Worm (Caenorhabditis elegans) whole organism, L2 larva: ENCODE results near the gene rpl-11.1.

Source experiments
- F13H6.1 ChIP-seq: sonication (generic microtip); optimal IDR thresholded peaks from 2 replicates; lab custom pipeline; 2016; ENCODE audit warnings: missing genetic modification characterization, missing compliant biosample characterization
- ZK546.5 ChIP-seq: sonication (generic microtip); optimal IDR thresholded peaks from 2 replicates; lab custom pipeline; 2017; ENCODE audit warnings: missing biosample characterization, missing genetic modification characterization
- alr-1 ChIP-seq: fragments of 150-350 bp; optimal IDR thresholded peaks from 2 replicates; lab custom pipeline; 2014; ENCODE audit warnings: missing biosample characterization, missing genetic modification characterization
- ama-1 ChIP-seq: fragments of 150-350 bp; optimal IDR thresholded peaks from 2 replicates; lab custom pipeline; 2018; ENCODE audit warnings: inconsistent platforms
- ceh-82 ChIP-seq: fragments of 150-350 bp; optimal IDR thresholded peaks from 2 replicates; lab custom pipeline; 2014; ENCODE audit warnings: missing biosample characterization, missing genetic modification characterization
- crh-2 ChIP-seq: sonication (generic microtip); optimal IDR thresholded peaks from 2 replicates; lab custom pipeline; 2017; ENCODE audit warnings: missing biosample characterization, missing genetic modification characterization
- egl-27 ChIP-seq: sonication (generic microtip); optimal IDR thresholded peaks from 3 replicates; lab custom pipeline; 2017; ENCODE audit warnings: missing biosample characterization, missing genetic modification reagents, missing genetic modification characterization
- lin-11 ChIP-seq: fragments of 150-350 bp; sonication (generic microtip); optimal IDR thresholded peaks from 2 replicates; lab custom pipeline; 2014; ENCODE audit warnings: missing biosample characterization, missing genetic modification characterization, inconsistent platforms, mixed read lengths
- lin-39 ChIP-seq: fragments of 150-350 bp; optimal IDR thresholded peaks from 2 replicates; lab custom pipeline; 2014; ENCODE audit warnings: missing biosample characterization, missing genetic modification reagents, missing genetic modification characterization
- lsy-2 ChIP-seq, 2 experiments: fragments of 150-350 bp in 1 of 2; sonication (generic microtip) in 1 of 2; optimal IDR thresholded peaks; 2 replicates each; lab custom pipeline; 2014 to 2017; ENCODE audit warnings: missing biosample characterization in 2 of 2, missing genetic modification characterization in 2 of 2
- mdl-1 ChIP-seq, 2 experiments: fragments of 150-350 bp in 1 of 2; sonication (generic microtip) in 1 of 2; optimal IDR thresholded peaks; 2 replicates each; lab custom pipeline; 2017; ENCODE audit warnings: missing biosample characterization in 2 of 2, missing genetic modification characterization in 2 of 2
- nhr-129 ChIP-seq: fragments of 150-350 bp; optimal IDR thresholded peaks from 2 replicates; lab custom pipeline; 2014; ENCODE audit warnings: missing biosample characterization, missing genetic modification characterization
- nhr-21 ChIP-seq: fragments of 150-350 bp; optimal IDR thresholded peaks from 2 replicates; lab custom pipeline; 2014; ENCODE audit warnings: missing biosample characterization, missing genetic modification characterization
- nhr-77 ChIP-seq: fragments of 150-350 bp; optimal IDR thresholded peaks from 2 replicates; lab custom pipeline; 2014; ENCODE audit warnings: missing biosample characterization, missing genetic modification characterization
- peb-1 ChIP-seq: fragments of 150-350 bp; optimal IDR thresholded peaks from 2 replicates; lab custom pipeline; 2014; ENCODE audit warnings: missing biosample characterization, missing genetic modification characterization
- sma-3 ChIP-seq: sonication (generic microtip); optimal IDR thresholded peaks from 2 replicates; lab custom pipeline; 2016; ENCODE audit warnings: missing genetic modification reagents, missing genetic modification characterization, missing compliant biosample characterization
- sma-9 ChIP-seq, 2 experiments: fragments of 150-350 bp in 1 of 2; sonication (generic microtip) in 1 of 2; optimal IDR thresholded peaks; 2 replicates each; lab custom pipeline; 2014 to 2016; ENCODE audit warnings: missing genetic modification characterization in 2 of 2, mild to moderate bottlenecking in 1 of 2, missing biosample characterization in 1 of 2, missing compliant biosample characterization in 1 of 2, missing genetic modification reagents in 1 of 2, moderate library complexity in 1 of 2
- snpc-4 ChIP-seq: fragments of 150-350 bp; optimal IDR thresholded peaks from 2 replicates; lab custom pipeline; 2014; ENCODE audit warnings: missing biosample characterization, missing genetic modification characterization
- unc-39 ChIP-seq: fragments of 150-350 bp; optimal IDR thresholded peaks from 2 replicates; lab custom pipeline; 2014; ENCODE audit warnings: missing biosample characterization, missing genetic modification characterization
- unc-62 ChIP-seq: fragments of 150-350 bp; optimal IDR thresholded peaks from 2 replicates; lab custom pipeline; 2014; ENCODE audit warnings: missing biosample characterization, missing genetic modification reagents, missing genetic modification characterization

Gene rpl-11.1

ce11 chrV:3543344-3543743, 42.5 kb downstream of the rpl-11.1 start, which contains the start of gene nhr-222:
Gene nhr-222 (minus strand): TSS chrV:3543444.
- TF ChIP-seq peb-1 (tag; lab: Kevin White, UChicago) (no peak), unc-62 (no peak), nhr-77 (tag; lab: Kevin White, UChicago) (no peak), ceh-82 (no peak), alr-1 (tag; lab: Kevin White, UChicago) (no peak), crh-2 (no peak), ZK546.5 (tag; lab: Kevin White, UChicago) (no peak), sma-3 (GFP tag; lab: Kevin White, UChicago) (no peak), lin-39 (tag; lab: Kevin White, UChicago) (no peak)

ce11 chrV:3541117-3541516, 44.7 kb downstream of the rpl-11.1 start, which contains the start of gene srbc-67:
Gene srbc-67 (minus strand): TSS chrV:3541217.
- TF ChIP-seq ama-1 (lab: Kevin White, UChicago) = no peak
- no peak for TF ChIP-seq snpc-4 (tag; lab: Kevin White, UChicago)
- TF ChIP-seq peb-1 (tag; lab: Kevin White, UChicago) = no peak
- no peak for TF ChIP-seq nhr-21 (tag; lab: Kevin White, UChicago)
- TF ChIP-seq, all 48 proteins: peak for 0

ce11 chrV:3538307-3538706, 47.6 kb downstream of the rpl-11.1 start, which contains the start of gene nhr-93:
Gene nhr-93 (minus strand): TSS chrV:3538407.
- TF ChIP-seq sma-9 (GFP tag; optimal IDR thresholded peaks at IDR 0.05; lab: Kevin White, UChicago) = no peak
- no peak for TF ChIP-seq sma-9 (tag; optimal IDR thresholded peaks at IDR 0.05; lab: Kevin White, UChicago)
- no peak for TF ChIP-seq F13H6.1 (tag; lab: Kevin White, UChicago)
- no peak for TF ChIP-seq egl-27 (tag; lab: Kevin White, UChicago)
- TF ChIP-seq lsy-2 (tag; optimal IDR thresholded peaks at IDR 0.05; lab: Kevin White, UChicago) = no peak
- no peak for TF ChIP-seq lin-11 (tag; lab: Kevin White, UChicago)
- TF ChIP-seq mdl-1 (tag; optimal IDR thresholded peaks at IDR 0.05; lab: Kevin White, UChicago) = no peak
- no peak for TF ChIP-seq unc-39 (tag; lab: Kevin White, UChicago)
- TF ChIP-seq nhr-129 (tag; lab: Kevin White, UChicago) = no peak
